Fruit fly (Drosophila melanogaster) whole organism: ENCODE results near the gene baf.

Experiments
- CG8478 ChIP-seq: fragments of >200 bp; optimal IDR thresholded peaks from 2 replicates; lab custom pipeline; 2018; ENCODE audit warnings: inconsistent platforms
- pan ChIP-seq: fragments of >200 bp; optimal IDR thresholded peaks from 2 replicates; lab custom pipeline; 2017
- psq ChIP-seq: fragments of >200 bp; optimal IDR thresholded peaks from 2 replicates; lab custom pipeline; 2017

DNA sequence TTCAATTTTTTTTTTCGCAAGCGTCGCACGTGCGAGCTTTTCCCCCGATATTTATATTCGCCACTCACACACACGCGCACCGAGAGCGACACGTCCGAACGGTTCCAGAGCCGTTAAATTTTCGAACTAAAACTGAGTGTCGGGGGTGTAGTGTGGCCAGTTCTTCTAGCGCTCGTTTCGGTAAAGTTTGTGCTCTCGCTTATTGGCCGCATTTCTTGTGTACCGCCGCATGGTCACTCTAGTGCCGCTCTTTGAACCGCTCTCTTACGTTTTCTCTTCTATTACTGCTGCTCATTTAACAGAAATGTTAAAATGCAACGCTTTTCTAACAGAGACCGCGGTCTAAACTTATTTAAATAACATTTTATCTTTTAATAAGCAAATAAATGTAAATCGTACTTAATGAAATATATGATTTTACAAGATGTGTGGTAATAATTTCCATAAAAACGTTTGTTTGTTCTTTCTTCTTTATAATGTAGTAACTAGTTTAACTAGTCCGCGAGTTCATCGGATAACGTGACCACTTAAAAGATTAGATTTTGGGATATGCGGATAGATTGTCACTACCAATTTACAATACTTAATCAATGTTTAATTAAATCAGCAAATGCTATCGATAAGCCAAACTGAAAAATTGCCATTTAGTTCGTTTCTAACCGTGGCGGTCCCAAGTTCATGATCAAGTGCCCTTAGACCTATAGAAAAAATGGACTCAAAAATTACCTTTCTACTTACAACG is 45.0 kb upstream of the baf start, which contains the start of gene Snoo:
- TF ChIP-seq CG8478 (lab: Kevin White, UChicago): no peak
- TF ChIP-seq pan (lab: Kevin White, UChicago): no peak
- TF ChIP-seq psq: no peak
